Worm (Caenorhabditis elegans) whole organism, late embryonic: ENCODE data around the gene gcy-27.

Experiments
- ama-1 ChIP-seq: fragments of 150-350 bp; optimal IDR thresholded peaks from 2 replicates; lab custom pipeline; 2014
- dve-1 ChIP-seq: sonication (generic microtip); optimal IDR thresholded peaks from 2 replicates; lab custom pipeline; 2017; ENCODE audit warnings: antibody characterized with exemption, mild to moderate bottlenecking, missing genetic modification characterization, missing compliant biosample characterization
- fax-1 ChIP-seq: sonication (generic microtip); optimal IDR thresholded peaks from 2 replicates; lab custom pipeline; 2016; ENCODE audit warnings: missing genotype, missing genetic modification characterization, missing compliant biosample characterization
- fkh-10 ChIP-seq: fragments of 150-350 bp; optimal IDR thresholded peaks from 2 replicates; lab custom pipeline; 2014; ENCODE audit warnings: missing biosample characterization, missing genetic modification reagents, missing genetic modification characterization
- hlh-30 ChIP-seq: sonication (generic microtip); optimal IDR thresholded peaks from 2 replicates; lab custom pipeline; 2017; ENCODE audit warnings: antibody characterized with exemption, missing genetic modification characterization, missing compliant biosample characterization; ENCODE audit not compliant: insufficient read depth
- rnt-1 ChIP-seq: sonication (generic microtip); optimal IDR thresholded peaks from 2 replicates; lab custom pipeline; 2016; ENCODE audit warnings: missing genetic modification characterization, missing compliant biosample characterization
- zip-5 ChIP-seq: sonication (generic microtip); optimal IDR thresholded peaks from 2 replicates; lab custom pipeline; 2016; ENCODE audit warnings: missing genetic modification characterization, missing compliant biosample characterization

ce11 chrIV:17413343-17413742 lies 23.1 kb downstream of the gcy-27 start:
- TF ChIP-seq dve-1 (tag; lab: Kevin White, UChicago) (no peak), rnt-1 (tag; lab: Kevin White, UChicago) (no peak), zip-5 (tag; lab: Kevin White, UChicago) (no peak), ama-1 (lab: Kevin White, UChicago) (no peak), fax-1 (tag; lab: Kevin White, UChicago) (no peak), fkh-10 (GFP tag; lab: Kevin White, UChicago) (no peak), hlh-30 (no peak)
